Fruit fly (Drosophila melanogaster): ENCODE results near the gene CG16888.

- TF ChIP-seq lola (GFP tag; optimal IDR thresholded peaks at IDR 0.05) (no peak), Stat92E (GFP tag; optimal IDR thresholded peaks at IDR 0.05) (no peak), CG32772 (GFP tag; IDR thresholded peaks at IDR 0.05) (no peak), stwl (tag; optimal IDR thresholded peaks at IDR 0.05) (no peak), Xbp1 (GFP tag; optimal IDR thresholded peaks at IDR 0.05) (no peak), jigr1 (GFP tag; IDR thresholded peaks at IDR 0.05) (no peak), esg (GFP tag; conservative IDR thresholded peaks at IDR 0.05) (no peak), CG9727 (GFP tag; optimal IDR thresholded peaks at IDR 0.05) (no peak), h (optimal IDR thresholded peaks at IDR 0.05) (no peak), vfl (GFP tag; optimal IDR thresholded peaks at IDR 0.05) (no peak), kay (GFP tag; optimal IDR thresholded peaks at IDR 0.05) (no peak)
Measured at dm6 chr2L:13820948-13821347, 7.9 kb upstream of the CG16888 start, which contains the start of gene b.

All from whole organism, embryonic.